Worm (Caenorhabditis elegans): Measurements from ENCODE around the gene msi-1.

msi-1 gene

ce11 chrIII:3976992-3977391 is 801 bp upstream of the msi-1 start:
- TF ChIP-seq mdl-1 (tag; optimal IDR thresholded peaks at IDR 0.05) = peak in 1 of 2 experiments; percentile 5
- no peak for TF ChIP-seq unc-86 (tag; optimal IDR thresholded peaks at IDR 0.05)
- no peak for TF ChIP-seq nhr-47 (tag; optimal IDR thresholded peaks at IDR 0.05)
- no peak for TF ChIP-seq sptf-1 (tag; optimal IDR thresholded peaks at IDR 0.05)
- TF ChIP-seq lin-35 (GFP tag; optimal IDR thresholded peaks at IDR 0.05) = peak in 1 of 2 experiments; percentile 23

ce11 chrIII:3975008-3975407 is 1.2 kb downstream of the msi-1 start:
- TF ChIP-seq hlh-4 (tag; optimal IDR thresholded peaks at IDR 0.05) = no peak
- no peak for TF ChIP-seq nhr-47 (tag; optimal IDR thresholded peaks at IDR 0.05)
- no peak for TF ChIP-seq hlh-17 (GFP tag; optimal IDR thresholded peaks at IDR 0.05; ENCODE audit: borderline replicate concordance)
- TF ChIP-seq unc-98 (GFP tag; IDR thresholded peaks at IDR 0.05) = no peak
- no peak for TF ChIP-seq ceh-8 (GFP tag; optimal IDR thresholded peaks at IDR 0.05)
- TF ChIP-seq snpc-4 (tag; optimal IDR thresholded peaks at IDR 0.05) = no peak
- no peak for TF ChIP-seq sup-37 (GFP tag; optimal IDR thresholded peaks at IDR 0.05)
- no peak for TF ChIP-seq lin-15B (tag; optimal IDR thresholded peaks at IDR 0.05)
- TF ChIP-seq xbp-1 (tag; optimal IDR thresholded peaks at IDR 0.05) = no peak
- TF ChIP-seq aly-2 (tag; optimal IDR thresholded peaks at IDR 0.05) = no peak
- no peak for TF ChIP-seq swsn-7 (tag; optimal IDR thresholded peaks at IDR 0.05)
- TF ChIP-seq nhr-12 (tag; optimal IDR thresholded peaks at IDR 0.05) = no peak
- TF ChIP-seq elt-3 (tag; optimal IDR thresholded peaks at IDR 0.05) = no peak

DNA sequence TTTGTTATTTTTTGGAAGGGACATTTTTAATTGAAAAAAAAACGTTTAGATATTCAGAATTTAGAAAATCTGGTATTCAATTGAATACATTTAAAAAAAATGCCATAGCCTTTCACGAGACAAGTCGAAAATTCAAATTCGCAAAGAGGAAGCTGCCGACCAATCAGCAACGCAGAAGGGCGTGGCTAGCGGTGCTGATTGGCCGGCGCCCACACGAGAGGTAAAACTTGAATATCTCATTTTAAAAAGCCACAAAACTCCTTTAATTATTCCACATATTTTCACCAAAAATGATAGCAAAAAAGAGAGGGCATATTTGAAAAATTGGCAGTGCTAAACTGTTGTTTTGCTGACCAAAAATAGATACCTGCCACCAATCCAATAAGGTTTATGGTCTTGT is 1.7 kb downstream of the msi-1 start:
- TF ChIP-seq tbx-2 (tag; optimal IDR thresholded peaks at IDR 0.05) (no peak), fkh-10 (GFP tag; optimal IDR thresholded peaks at IDR 0.05) (no peak), nhr-47 (tag; optimal IDR thresholded peaks at IDR 0.05) (no peak), grh-1 (GFP tag; IDR thresholded peaks at IDR 0.05) (no peak), Y116A8C.19 (tag; optimal IDR thresholded peaks at IDR 0.05; ENCODE audit: borderline replicate concordance) (no peak), elt-2 (tag; optimal IDR thresholded peaks at IDR 0.05) (no peak), snu-23 (GFP tag; optimal IDR thresholded peaks at IDR 0.05) (no peak), pax-3 (tag; optimal IDR thresholded peaks at IDR 0.05) (no peak), nhr-19 (GFP tag; conservative IDR thresholded peaks at IDR 0.05) (no peak), nhr-237 (tag; optimal IDR thresholded peaks at IDR 0.05) (no peak)

- TF ChIP-seq hlh-17 (GFP tag; optimal IDR thresholded peaks at IDR 0.05; ENCODE audit: borderline replicate concordance) = no peak
- TF ChIP-seq aha-1 (tag; optimal IDR thresholded peaks at IDR 0.05) = no peak
- TF ChIP-seq sptf-1 (tag; optimal IDR thresholded peaks at IDR 0.05) = no peak
- TF ChIP-seq hlh-4 (tag; optimal IDR thresholded peaks at IDR 0.05) = no peak
- TF ChIP-seq unc-98 (GFP tag; IDR thresholded peaks at IDR 0.05) = no peak
- no peak for TF ChIP-seq lin-14 (GFP tag; optimal IDR thresholded peaks at IDR 0.05)
- TF ChIP-seq C16A3.4 (tag; optimal IDR thresholded peaks at IDR 0.05) = no peak
- TF ChIP-seq egl-27 (tag; optimal IDR thresholded peaks at IDR 0.05) = no peak
- TF ChIP-seq dsc-1 (tag; optimal IDR thresholded peaks at IDR 0.05) = no peak
- TF ChIP-seq nhr-11 (tag; optimal IDR thresholded peaks at IDR 0.05) = no peak
- TF ChIP-seq pax-3 (tag; optimal IDR thresholded peaks at IDR 0.05) = no peak
- no peak for TF ChIP-seq snpc-4 (tag; optimal IDR thresholded peaks at IDR 0.05)
- TF ChIP-seq lsy-2 (tag; optimal IDR thresholded peaks at IDR 0.05) = no peak
Measured at ce11 chrIII:3972687-3973086, 3.5 kb downstream of the msi-1 start, which contains the start of gene R10E9.4. TSS of gene R10E9.4 (minus strand) at chrIII:3972787.

- no peak for TF ChIP-seq fkh-8 (tag; optimal IDR thresholded peaks at IDR 0.05)
- peak; percentile 50 for TF ChIP-seq lin-14 (GFP tag; optimal IDR thresholded peaks at IDR 0.05)
- no peak for TF ChIP-seq swsn-7 (tag; optimal IDR thresholded peaks at IDR 0.05)
- TF ChIP-seq fkh-4 (tag; optimal IDR thresholded peaks at IDR 0.05; ENCODE audit: borderline replicate concordance) = no peak
- peak; percentile 40 for TF ChIP-seq fkh-10 (GFP tag; optimal IDR thresholded peaks at IDR 0.05)
- no peak for TF ChIP-seq unc-98 (GFP tag; IDR thresholded peaks at IDR 0.05)
- TF ChIP-seq pax-3 (tag; optimal IDR thresholded peaks at IDR 0.05) = no peak
- TF ChIP-seq mef-2 (tag; optimal IDR thresholded peaks at IDR 0.05) = no peak
- TF ChIP-seq ceh-8 (GFP tag; optimal IDR thresholded peaks at IDR 0.05) = peak; percentile 26
- peak; percentile 3 for TF ChIP-seq ces-1 (GFP tag; optimal IDR thresholded peaks at IDR 0.05)
Measured at ce11 chrIII:3970395-3970794, 5.8 kb downstream of the msi-1 start.

Measured in whole organism, L1 larva.